Worm (Caenorhabditis elegans): ENCODE measurements around the gene F14D7.12.
A peak's percentile ranks its signal among the peaks of the same experiment; 100 is the strongest.

DNA sequence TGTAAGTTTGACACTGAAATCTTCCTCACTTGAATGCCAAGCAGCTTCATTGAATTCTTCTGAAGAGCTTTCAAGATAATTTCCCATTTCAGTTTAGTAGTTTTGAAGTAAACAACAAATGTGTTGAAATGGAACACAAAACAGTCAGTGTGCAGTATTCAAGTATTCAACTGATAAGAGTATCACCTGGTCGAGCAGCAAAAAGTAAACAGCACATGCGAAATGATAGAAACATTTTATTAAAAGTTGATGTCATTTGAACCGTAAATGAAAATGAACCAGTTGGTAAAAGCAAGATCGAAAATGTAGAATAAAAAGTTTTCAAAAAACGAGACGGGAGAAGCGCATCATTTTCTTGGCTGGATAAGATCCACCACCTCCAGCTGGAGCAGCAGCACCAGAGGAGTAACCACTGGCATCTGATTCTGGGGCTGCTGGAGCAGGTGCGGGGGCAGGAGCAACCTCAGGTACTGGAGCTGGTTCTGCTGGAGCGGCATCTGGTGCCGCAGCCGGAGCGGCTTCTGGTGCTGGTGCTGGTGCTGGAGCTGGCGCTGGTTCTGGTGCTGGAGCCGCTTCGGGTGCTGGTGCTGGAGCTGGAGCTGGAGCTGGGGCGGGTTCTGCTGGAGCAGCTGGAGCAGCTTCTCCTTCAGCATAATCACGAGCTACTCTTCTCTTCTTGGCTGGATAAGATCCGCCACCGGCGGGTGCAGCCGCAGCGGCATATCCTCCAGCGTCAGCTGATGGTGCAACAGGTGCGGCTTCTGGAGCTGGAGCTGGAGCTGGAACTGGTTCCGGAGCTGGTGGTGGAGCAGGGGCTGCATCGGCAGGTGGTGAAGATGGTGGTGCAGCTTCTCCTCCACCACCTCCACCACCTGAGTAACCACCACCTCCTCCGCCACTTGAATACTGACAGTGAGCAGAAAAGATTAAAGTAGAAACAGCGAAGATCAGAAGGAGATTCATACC lies 25.0 kb downstream of the F14D7.12 start, which contains the start of the genes F47B8.4 and F47B8.18:
- no peak for TF ChIP-seq efl-1 (GFP tag; optimal IDR thresholded peaks at IDR 0.05)
- TF ChIP-seq unc-62 (GFP tag; optimal IDR thresholded peaks at IDR 0.05), result no peak
- no peak for TF ChIP-seq ama-1 (optimal IDR thresholded peaks at IDR 0.05)
- no peak for TF ChIP-seq ama-1 (GFP tag; optimal IDR thresholded peaks at IDR 0.05)
- no peak for TF ChIP-seq K11D2.4 (GFP tag; IDR thresholded peaks at IDR 0.05)
- TF ChIP-seq let-526 (GFP tag; IDR thresholded peaks at IDR 0.05), result no peak
- no peak for TF ChIP-seq T07F8.4 (tag; optimal IDR thresholded peaks at IDR 0.05)
- peak; percentile 56 for TF ChIP-seq nhr-80 (tag; optimal IDR thresholded peaks at IDR 0.05)
- TF ChIP-seq nhr-179 (tag; optimal IDR thresholded peaks at IDR 0.05), result no peak

Data from whole organism, young adult.